Worm (Caenorhabditis elegans): ENCODE measurements around the gene math-41.

The math-41 gene

ce11 chrII:1878663-1879062 is 54.2 kb downstream of the math-41 start, which contains the start of gene math-16:
Gene math-16, minus strand, starts transcription at chrII:1878763.
- TF ChIP-seq F13H6.1 (tag; optimal IDR thresholded peaks at IDR 0.05) (no peak), ets-4 (tag; optimal IDR thresholded peaks at IDR 0.05) (no peak), che-1 (tag; optimal IDR thresholded peaks at IDR 0.05) (no peak), unc-42 (tag; optimal IDR thresholded peaks at IDR 0.05) (no peak), rnt-1 (tag; optimal IDR thresholded peaks at IDR 0.05) (no peak), pros-1 (tag; optimal IDR thresholded peaks at IDR 0.05) (no peak), hlh-13 (GFP tag; optimal IDR thresholded peaks at IDR 0.05) (no peak), ceh-31 (tag; optimal IDR thresholded peaks at IDR 0.05) (no peak)
